Worm (Caenorhabditis elegans): Measurements from ENCODE around the gene trpp-3.

Gene trpp-3

ce11 chrIII:9521410-9522090 lies 3.8 kb upstream of the trpp-3 start, which contains the start of the genes clu-1 and prp-40 (continued):
- TF ChIP-seq F10E7.11 (tag; optimal IDR thresholded peaks at IDR 0.05), result no peak
- TF ChIP-seq aptf-2 (GFP tag; conservative IDR thresholded peaks at IDR 0.05), result no peak
- no peak for TF ChIP-seq ceh-58 (GFP tag; IDR thresholded peaks at IDR 0.05)
- no peak for TF ChIP-seq bed-2 (GFP tag; IDR thresholded peaks at IDR 0.05)
- peak; percentile 70 for TF ChIP-seq rcor-1 (GFP tag; IDR thresholded peaks at IDR 0.05)
- TF ChIP-seq lin-54 (GFP tag; optimal IDR thresholded peaks at IDR 0.05), result peak; percentile 78
- peak; percentile 24 for TF ChIP-seq xnd-1 (tag; optimal IDR thresholded peaks at IDR 0.05)
- TF ChIP-seq madf-10 (tag; optimal IDR thresholded peaks at IDR 0.05), result peak; percentile 23
- peak; percentile 85 for TF ChIP-seq ekl-4 (GFP tag; IDR thresholded peaks at IDR 0.05)
- TF ChIP-seq cebp-1 (GFP tag; IDR thresholded peaks at IDR 0.05), result no peak
- peak; percentile 78 for TF ChIP-seq cebp-1 (tag; optimal IDR thresholded peaks at IDR 0.05)
- no peak for TF ChIP-seq nfya-1 (tag; optimal IDR thresholded peaks at IDR 0.05; ENCODE audit: borderline replicate concordance, insufficient read depth)
- TF ChIP-seq attf-5 (GFP tag; optimal IDR thresholded peaks at IDR 0.05), result peak; percentile 94
- TF ChIP-seq K12H6.12 (tag; optimal IDR thresholded peaks at IDR 0.05), result peak; percentile 70
- TF ChIP-seq tbp1 (GFP tag; optimal IDR thresholded peaks at IDR 0.05), result peak; percentile 58
- TF ChIP-seq madf-3 (GFP tag; IDR thresholded peaks at IDR 0.05), result no peak

- TF ChIP-seq F52B5.7 (tag; optimal IDR thresholded peaks at IDR 0.05) (no peak), pbrm-1 (GFP tag; IDR thresholded peaks at IDR 0.05) (0 out of 2 replicates have a peak, but pooled peaks have one; percentile 11), Y53G8AR.9 (GFP tag; conservative IDR thresholded peaks at IDR 0.05) (0 out of 2 replicates have a peak, but pooled peaks have one; percentile 8), lag-1 (GFP tag; IDR thresholded peaks at IDR 0.05) (no peak), mcd-1 (GFP tag; IDR thresholded peaks at IDR 0.05) (0 out of 2 replicates have a peak, but pooled peaks have one; percentile 7), dox-1 (GFP tag; IDR thresholded peaks at IDR 0.05) (0 out of 2 replicates have a peak, but pooled peaks have one; percentile 33), ztf-18 (tag; optimal IDR thresholded peaks at IDR 0.05) (peak; percentile 43), cebp-1 (GFP tag; IDR thresholded peaks at IDR 0.05) (no peak), cebp-1 (tag; optimal IDR thresholded peaks at IDR 0.05) (peak; percentile 13), madf-3 (GFP tag; IDR thresholded peaks at IDR 0.05) (0 out of 2 replicates have a peak, but pooled peaks have one; percentile 25), F23B12.7 (tag; optimal IDR thresholded peaks at IDR 0.05; ENCODE audit: insufficient read depth) (peak; percentile 33), athp-1 (tag; optimal IDR thresholded peaks at IDR 0.05) (no peak)
These were observed 1.8 kb upstream of the trpp-3 start, which contains the start of gene mrps-23 for ce11 chrIII:9523581-9523980. TSS of gene mrps-23 (minus strand) at chrIII:9523672.

- TF ChIP-seq let-526 (GFP tag; IDR thresholded peaks at IDR 0.05), result no peak
These were observed 1.5 kb downstream of the trpp-3 start, which contains the start of gene ZK1098.6 for ce11 chrIII:9526851-9527250. TSS of gene ZK1098.6 (plus strand) at chrIII:9527151.

- TF ChIP-seq lin-35 (GFP tag; optimal IDR thresholded peaks at IDR 0.05) (peak in 1 of 3 experiments; percentile 49), ztf-18 (tag; optimal IDR thresholded peaks at IDR 0.05) (peak; percentile 20), let-607 (tag; optimal IDR thresholded peaks at IDR 0.05) (peak; percentile 77 to 92), egl-44 (GFP tag; IDR thresholded peaks at IDR 0.05) (0 out of 2 replicates have a peak, but pooled peaks have one; percentile 13), attf-5 (GFP tag; optimal IDR thresholded peaks at IDR 0.05) (peak; percentile 61), D2030.7 (GFP tag; IDR thresholded peaks at IDR 0.05) (no peak), F23B12.7 (tag; optimal IDR thresholded peaks at IDR 0.05; ENCODE audit: insufficient read depth) (peak; percentile 64), ekl-4 (GFP tag; IDR thresholded peaks at IDR 0.05) (no peak)
These were observed 3.5 kb downstream of the trpp-3 start, which contains the start of gene ZK1098.2 for ce11 chrIII:9528824-9529223. TSS of gene ZK1098.2 (plus strand) at chrIII:9529159.

All from whole organism, young adult.